Worm (Caenorhabditis elegans): ENCODE measurements around the gene str-103.

- TF ChIP-seq dao-5 (tag; optimal IDR thresholded peaks at IDR 0.05) (no peak), him-1 (tag; optimal IDR thresholded peaks at IDR 0.05) (no peak)
Observed at ce11 chrV:16132215-16132614, 13.7 kb upstream of the str-103 start.

Data from whole organism, L4/young adult.